Worm (Caenorhabditis elegans) whole organism, young adult: Measurements from ENCODE around the gene T05C1.2.

Source experiments
- B0261.1 ChIP-seq: sonication (generic microtip); optimal IDR thresholded peaks from 2 replicates; lab custom pipeline; 2016; ENCODE audit warnings: mild to moderate bottlenecking, missing genetic modification characterization, moderate library complexity, missing compliant biosample characterization
- F37B4.10 ChIP-seq: fragments of 200-800 bp; sonication (Bioruptor generic); IDR thresholded peaks from 2 replicates; pipeline ENCODE4 v1.3.6; 2022; ENCODE audit warnings: missing genetic modification characterization, missing compliant biosample characterization
- K12H6.12 ChIP-seq: fragments of 200-800 bp; sonication (Bioruptor generic); optimal IDR thresholded peaks from 2 replicates; lab custom pipeline; 2018; ENCODE audit warnings: mild to moderate bottlenecking, missing genetic modification characterization, missing compliant biosample characterization
- T26A5.8 ChIP-seq: sonication (generic microtip); optimal IDR thresholded peaks from 2 replicates; lab custom pipeline; 2016; ENCODE audit warnings: missing genetic modification characterization, missing compliant biosample characterization
- Y53F4B.3 ChIP-seq: fragments of 200-800 bp; sonication (Bioruptor generic); IDR thresholded peaks from 2 replicates; pipeline ENCODE4 v1.3.6; 2022; ENCODE audit warnings: missing genetic modification reagents, missing genetic modification characterization, missing compliant biosample characterization
- ama-1 ChIP-seq, 3 experiments: fragments of 150-350 bp in 1 of 3; sonication (generic microtip) in 2 of 3; optimal IDR thresholded peaks; 2 replicates each; lab custom pipeline; 2014 to 2018; ENCODE audit warnings: missing biosample characterization in 2 of 3, missing genetic modification characterization in 2 of 3, missing genetic modification reagents in 2 of 3
- aptf-3 ChIP-seq: fragments of 200-800 bp; sonication (Bioruptor generic); IDR thresholded peaks from 2 replicates; pipeline ENCODE4 v1.3.6; 2022; ENCODE audit warnings: missing genetic modification characterization, missing compliant biosample characterization
- atf-7 ChIP-seq: sonication (generic microtip); optimal IDR thresholded peaks from 2 replicates; lab custom pipeline; 2017; ENCODE audit warnings: mild to moderate bottlenecking, missing genetic modification characterization, missing compliant biosample characterization
- attf-5 ChIP-seq: fragments of 200-800 bp; sonication (Bioruptor generic); optimal IDR thresholded peaks from 2 replicates; lab custom pipeline; 2018; ENCODE audit warnings: mild to moderate bottlenecking, missing genetic modification characterization, missing compliant biosample characterization
- attf-6 ChIP-seq: fragments of 200-800 bp; sonication (Bioruptor generic); IDR thresholded peaks from 2 replicates; pipeline ENCODE4 v1.3.6; 2022; ENCODE audit warnings: missing genetic modification reagents, missing genetic modification characterization, missing compliant biosample characterization
- ccch-3 ChIP-seq: fragments of 200-800 bp; sonication (Bioruptor generic); optimal IDR thresholded peaks from 2 replicates; lab custom pipeline; 2018; ENCODE audit warnings: mild to moderate bottlenecking, missing genetic modification characterization, missing compliant biosample characterization
- ceh-91 ChIP-seq: fragments of 200-800 bp; sonication (Bioruptor generic); IDR thresholded peaks from 2 replicates; pipeline ENCODE4 v1.3.6; 2022; ENCODE audit warnings: missing genetic modification reagents, missing genetic modification characterization, missing compliant biosample characterization
- die-1 ChIP-seq: sonication (generic microtip); optimal IDR thresholded peaks from 2 replicates; lab custom pipeline; 2016; ENCODE audit warnings: missing genotype, mild to moderate bottlenecking, missing genetic modification characterization, missing compliant biosample characterization
- dox-1 ChIP-seq: fragments of 200-800 bp; sonication (Bioruptor generic); IDR thresholded peaks from 2 replicates; pipeline ENCODE4 v1.3.6; 2022; ENCODE audit warnings: missing genetic modification reagents, missing genetic modification characterization, missing compliant biosample characterization
- efl-1 ChIP-seq: fragments of 150-350 bp; optimal IDR thresholded peaks from 2 replicates; lab custom pipeline; 2014; ENCODE audit warnings: missing biosample characterization, missing genetic modification reagents, missing genetic modification characterization
- ets-4 ChIP-seq: fragments of 200-800 bp; sonication (Bioruptor generic); optimal IDR thresholded peaks from 2 replicates; lab custom pipeline; 2018; ENCODE audit warnings: mild to moderate bottlenecking, missing genetic modification characterization, missing compliant biosample characterization
- hmg-1.2 ChIP-seq: fragments of 200-800 bp; sonication (Bioruptor generic); IDR thresholded peaks from 2 replicates; pipeline ENCODE4 v1.3.6; 2022; ENCODE audit warnings: missing genetic modification reagents, missing genetic modification characterization, missing compliant biosample characterization
- hmg-20 ChIP-seq: fragments of 200-800 bp; sonication (Bioruptor generic); IDR thresholded peaks from 2 replicates; pipeline ENCODE4 v1.3.6; 2022; ENCODE audit warnings: missing genetic modification reagents, missing genetic modification characterization, missing compliant biosample characterization
- lsl-1 ChIP-seq: fragments of 200-800 bp; sonication (Bioruptor generic); optimal IDR thresholded peaks from 2 replicates; lab custom pipeline; 2018; ENCODE audit warnings: mild to moderate bottlenecking, missing genetic modification characterization, moderate library complexity, missing compliant biosample characterization
- madf-10 ChIP-seq: sonication (generic microtip); optimal IDR thresholded peaks from 2 replicates; lab custom pipeline; 2016; ENCODE audit warnings: mild to moderate bottlenecking, missing genetic modification characterization, missing compliant biosample characterization
- madf-6 ChIP-seq: fragments of 200-800 bp; sonication (Bioruptor generic); IDR thresholded peaks from 2 replicates; pipeline ENCODE4 v1.3.6; 2022; ENCODE audit warnings: missing genetic modification reagents, missing genetic modification characterization, missing compliant biosample characterization
- madf-8 ChIP-seq: fragments of 200-800 bp; sonication (Bioruptor generic); conservative IDR thresholded peaks from 2 replicates; pipeline ENCODE4 v1.3.6; 2022; ENCODE audit warnings: missing genetic modification reagents, missing genetic modification characterization, missing compliant biosample characterization
- mel-28 ChIP-seq: sonication (generic microtip); optimal IDR thresholded peaks from 2 replicates; lab custom pipeline; 2016; ENCODE audit warnings: borderline replicate concordance, mild to moderate bottlenecking, missing genetic modification characterization, missing compliant biosample characterization
- nfyb-1 ChIP-seq: fragments of 200-800 bp; sonication (Bioruptor generic); IDR thresholded peaks from 2 replicates; pipeline ENCODE4 v1.3.6; 2022; ENCODE audit warnings: missing genetic modification reagents, missing genetic modification characterization, missing compliant biosample characterization
- nhr-179 ChIP-seq: sonication (generic microtip); optimal IDR thresholded peaks from 2 replicates; lab custom pipeline; 2016; ENCODE audit warnings: mild to moderate bottlenecking, missing genetic modification characterization, missing compliant biosample characterization
- pbrm-1 ChIP-seq: fragments of 200-800 bp; sonication (Bioruptor generic); IDR thresholded peaks from 2 replicates; pipeline ENCODE4 v1.3.6; 2022; ENCODE audit warnings: missing genetic modification reagents, missing genetic modification characterization, missing compliant biosample characterization
- pha-4 ChIP-seq: fragments of 150-350 bp; sonication (generic microtip); optimal IDR thresholded peaks from 2 replicates; lab custom pipeline; 2014; ENCODE audit warnings: missing biosample characterization, missing genetic modification reagents, missing genetic modification characterization
- snpc-4 ChIP-seq, 5 experiments: fragments of 150-350 bp in 1 of 5; sonication (generic microtip) in 4 of 5; optimal IDR thresholded peaks; 2 replicates each; lab custom pipeline; 2014 to 2018; ENCODE audit warnings: missing genetic modification characterization in 5 of 5, missing biosample characterization in 3 of 5, antibody characterized with exemption in 2 of 5, mild to moderate bottlenecking in 2 of 5, missing compliant biosample characterization in 2 of 5, missing genotype in 2 of 5, moderate library complexity in 2 of 5, missing genetic modification reagents in 1 of 5
- tbx-9 ChIP-seq: sonication (generic microtip); optimal IDR thresholded peaks from 2 replicates; lab custom pipeline; 2016; ENCODE audit warnings: borderline replicate concordance, missing genetic modification characterization, inconsistent platforms, missing compliant biosample characterization
- tlf-1 ChIP-seq: fragments of 200-800 bp; sonication (Bioruptor generic); optimal IDR thresholded peaks from 2 replicates; lab custom pipeline; 2018; ENCODE audit warnings: mild to moderate bottlenecking, missing genetic modification characterization, missing compliant biosample characterization
- xnd-1 ChIP-seq: sonication (generic microtip); optimal IDR thresholded peaks from 2 replicates; lab custom pipeline; 2016; ENCODE audit warnings: missing genotype, missing genetic modification reagents, missing genetic modification characterization, missing compliant biosample characterization
- zfh-2 ChIP-seq: fragments of 200-800 bp; sonication (Bioruptor generic); conservative IDR thresholded peaks from 2 replicates; pipeline ENCODE4 v1.3.6; 2022; ENCODE audit warnings: missing genetic modification reagents, missing genetic modification characterization, missing compliant biosample characterization
- ztf-3 ChIP-seq: fragments of 200-800 bp; sonication (Bioruptor generic); optimal IDR thresholded peaks from 2 replicates; lab custom pipeline; 2018; ENCODE audit warnings: mild to moderate bottlenecking, missing genetic modification characterization, missing compliant biosample characterization
- ztf-6 ChIP-seq: fragments of 200-800 bp; sonication (Bioruptor generic); IDR thresholded peaks from 2 replicates; pipeline ENCODE4 v1.3.6; 2022; ENCODE audit warnings: missing genetic modification reagents, missing genetic modification characterization, missing compliant biosample characterization

Gene T05C1.2

ce11 chrII:4482021-4482420 lies at the start of gene T05C1.2:
TSS of gene T05C1.2 (minus strand) at chrII:4482121.
- TF ChIP-seq B0261.1 (no peak), die-1 (tag; lab: Kevin White, UChicago) (no peak), ztf-6 (GFP tag; lab: Robert Waterston, UW) (no peak), mel-28 (tag; lab: Kevin White, UChicago) (no peak), ccch-3 (GFP tag; lab: Kevin White, UChicago) (no peak), attf-6 (GFP tag; lab: Robert Waterston, UW) (no peak), nfyb-1 (GFP tag; lab: Robert Waterston, UW) (no peak)

- TF ChIP-seq F37B4.10 (GFP tag; lab: Robert Waterston, UW), result no peak
- TF ChIP-seq mel-28 (tag; lab: Kevin White, UChicago), result no peak
- no peak for TF ChIP-seq attf-5 (GFP tag; lab: Kevin White, UChicago)
- no peak for TF ChIP-seq pha-4 (tag; lab: Kevin White, UChicago)
- no peak for TF ChIP-seq atf-7 (tag; lab: Kevin White, UChicago)
- TF ChIP-seq ccch-3 (GFP tag; lab: Kevin White, UChicago), result no peak
- no peak for TF ChIP-seq Y53F4B.3 (GFP tag; lab: Robert Waterston, UW)
These were observed 45.9 kb upstream of the T05C1.2 start, which contains the start of gene sra-35 for ce11 chrII:4527800-4528199. TSS of gene sra-35 (minus strand) at chrII:4527900.

- 0 out of 2 replicates have a peak, but pooled peaks have one; percentile 11 for TF ChIP-seq ceh-91 (GFP tag; lab: Robert Waterston, UW)
- no peak for TF ChIP-seq tbx-9 (tag; lab: Kevin White, UChicago)
- peak; percentile 81 for TF ChIP-seq madf-6
- TF ChIP-seq efl-1 (GFP tag; lab: Kevin White, UChicago), result peak; percentile 59
- no peak for TF ChIP-seq ama-1 (optimal IDR thresholded peaks at IDR 0.05; lab: Kevin White, UChicago)
- no peak for TF ChIP-seq ama-1 (GFP tag; optimal IDR thresholded peaks at IDR 0.05; lab: Kevin White, UChicago)
- no peak for TF ChIP-seq hmg-20 (GFP tag; lab: Robert Waterston, UW)
- no peak for TF ChIP-seq pbrm-1 (GFP tag; lab: Robert Waterston, UW)
- TF ChIP-seq aptf-3 (GFP tag; lab: Robert Waterston, UW), result no peak
- peak; percentile 62 for TF ChIP-seq madf-8 (GFP tag; lab: Robert Waterston, UW)
- peak; percentile 41 for TF ChIP-seq xnd-1
These were observed 43.3 kb upstream of the T05C1.2 start for ce11 chrII:4525185-4525584.

- TF ChIP-seq T26A5.8 (tag; lab: Kevin White, UChicago), result no peak
- TF ChIP-seq lsl-1, result peak; percentile 86
- no peak for TF ChIP-seq ets-4 (GFP tag; lab: Kevin White, UChicago)
These were observed 41.3 kb upstream of the T05C1.2 start, which contains the start of the genes B0304.4 and B0304.2 for ce11 chrII:4523122-4523672. TSS of gene B0304.4 (minus strand) at chrII:4523222. TSS of gene B0304.2 (plus strand) at chrII:4523622.

ce11 chrII:4519976-4520594 lies 38.2 kb upstream of the T05C1.2 start:
- TF ChIP-seq zfh-2 (GFP tag; lab: Robert Waterston, UW) (0 out of 2 replicates have a peak, but pooled peaks have one; percentile 4), F37B4.10 (GFP tag; lab: Robert Waterston, UW) (no peak), madf-10 (tag; lab: Kevin White, UChicago) (no peak)

ce11 chrII:4518300-4518907 lies 36.5 kb upstream of the T05C1.2 start, which contains the start of gene hlh-1:
TSS of gene hlh-1 (plus strand) at chrII:4518574.
- TF ChIP-seq K12H6.12 (tag; lab: Kevin White, UChicago), result peak; percentile 3
- no peak for TF ChIP-seq tlf-1 (GFP tag; lab: Kevin White, UChicago)
- no peak for TF ChIP-seq hmg-1.2 (GFP tag; lab: Robert Waterston, UW)
- TF ChIP-seq nhr-179, result no peak
- no peak for TF ChIP-seq snpc-4 (GFP tag; optimal IDR thresholded peaks at IDR 0.05; lab: Kevin White, UChicago)
- no peak for TF ChIP-seq snpc-4 (tag; optimal IDR thresholded peaks at IDR 0.05; lab: Kevin White, UChicago)
- no peak for TF ChIP-seq dox-1 (GFP tag; lab: Robert Waterston, UW)
- no peak for TF ChIP-seq ztf-3
